Fruit fly (Drosophila melanogaster) S2 (cell line): ENCODE measurements around the gene CG34327.

ENCODE experiments used
- CG8478 ChIP-seq: fragments of >200 bp; optimal IDR thresholded peaks from 2 replicates; lab custom pipeline; 2018
- CTCF ChIP-seq, 2 experiments: fragments of >200 bp; optimal IDR thresholded peaks; 2 replicates each; lab custom pipeline; 2018

CG34327 gene

DNA sequence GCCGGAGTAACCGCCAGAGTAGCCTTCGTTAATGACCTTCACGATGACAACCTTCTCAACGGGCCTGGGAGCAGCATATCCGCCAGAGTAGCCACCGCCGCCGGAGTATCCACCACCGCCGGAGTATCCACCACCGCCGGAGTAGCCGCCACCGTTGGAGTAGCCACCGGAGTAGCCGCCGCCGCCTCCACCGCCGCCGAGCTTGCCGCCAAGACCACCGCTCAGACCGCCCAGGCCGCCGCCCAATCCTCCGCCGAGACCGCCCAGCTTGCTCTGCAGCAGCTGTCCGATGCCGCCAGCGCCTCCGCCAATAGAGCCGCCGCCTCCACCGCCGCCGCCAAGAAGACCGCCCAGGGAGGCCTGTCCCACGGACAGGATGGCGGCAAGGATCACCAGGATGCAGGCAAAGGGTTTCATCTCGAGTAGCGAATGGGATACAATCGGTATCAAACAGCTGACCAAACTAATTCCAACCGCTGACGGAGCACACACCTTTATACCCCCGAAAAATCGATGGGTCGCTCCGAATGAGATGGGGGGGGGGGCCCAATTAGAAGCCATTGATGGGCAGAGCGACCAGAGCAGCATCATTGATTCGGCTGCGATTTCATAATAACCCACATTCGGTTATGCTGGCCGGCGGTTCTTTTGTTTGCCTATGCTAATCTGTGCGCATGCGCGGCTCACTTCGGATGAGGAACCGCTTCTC lies 2.5 kb upstream of the CG34327 start:
- TF ChIP-seq CG8478 (lab: Kevin White, UChicago) = no peak
- no peak for TF ChIP-seq CTCF (optimal IDR thresholded peaks at IDR 0.05; lab: Kevin White, UChicago)

DNA sequence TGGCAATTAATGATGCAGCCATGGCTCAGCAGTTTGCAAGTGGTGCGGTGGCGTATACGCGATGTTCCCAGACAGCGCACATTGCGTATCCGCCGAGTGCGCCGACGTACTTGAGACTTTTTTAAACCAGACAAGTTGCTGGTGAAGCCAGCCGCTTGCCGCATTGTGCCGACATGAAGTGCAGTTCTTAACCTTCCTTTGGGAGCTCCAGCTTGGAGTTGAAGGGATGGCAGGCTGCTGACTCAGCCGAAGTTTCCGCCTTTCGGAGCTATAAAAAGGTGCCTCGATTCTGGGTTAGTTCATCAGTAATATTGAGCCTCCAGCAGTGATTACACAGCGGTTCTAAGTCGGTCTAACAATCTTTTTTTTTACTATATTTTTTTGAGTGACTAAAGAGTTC lies 2.5 kb downstream of the CG34327 start, which contains the start of gene CG5172:
TSS of gene CG5172 (plus strand) at position 301 of the 400 bp plus-strand sequence.
- no peak for TF ChIP-seq CTCF (optimal IDR thresholded peaks at IDR 0.05; lab: Kevin White, UChicago)
- TF ChIP-seq CG8478 (lab: Kevin White, UChicago) = no peak

DNA sequence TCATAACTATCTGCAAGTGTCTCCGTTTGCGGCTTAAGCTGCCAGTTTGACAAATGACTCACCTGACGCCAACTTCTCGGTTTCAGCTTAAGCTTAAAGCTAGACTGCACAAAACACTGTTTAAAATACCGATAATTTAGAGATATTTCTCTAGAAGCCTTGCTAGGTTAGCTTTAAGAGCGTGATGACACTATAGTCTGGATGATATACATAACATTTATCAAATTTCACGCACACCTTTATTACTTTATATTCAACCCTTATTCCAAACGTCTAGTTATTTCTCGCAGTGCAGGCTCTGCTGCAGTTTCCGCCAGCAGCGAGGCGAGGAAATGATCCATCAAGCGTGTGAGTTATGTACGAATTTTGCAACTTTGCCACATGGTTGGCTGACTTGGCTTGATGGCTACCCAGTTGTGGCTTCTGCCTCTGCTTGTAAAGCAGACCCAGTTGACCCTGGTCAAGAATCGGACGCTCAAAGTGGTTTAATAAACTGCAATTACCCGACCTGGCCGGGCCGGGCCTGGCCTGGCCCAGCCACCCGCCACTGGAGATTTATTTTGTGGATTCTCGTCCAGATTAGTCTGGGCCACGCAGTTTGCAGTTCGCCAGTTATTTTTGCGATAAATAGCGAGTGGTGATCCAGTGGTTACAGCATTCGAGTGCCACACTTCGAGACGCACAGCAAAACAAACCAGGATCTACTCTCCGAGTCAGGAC lies 5.2 kb downstream of the CG34327 start, which contains the start of gene CG12998:
TSS of gene CG12998 (plus strand) at position 436 of the 720 bp plus-strand sequence.
- TF ChIP-seq CG8478 (lab: Kevin White, UChicago) = no peak
- no peak for TF ChIP-seq CTCF (optimal IDR thresholded peaks at IDR 0.05; lab: Kevin White, UChicago)

DNA sequence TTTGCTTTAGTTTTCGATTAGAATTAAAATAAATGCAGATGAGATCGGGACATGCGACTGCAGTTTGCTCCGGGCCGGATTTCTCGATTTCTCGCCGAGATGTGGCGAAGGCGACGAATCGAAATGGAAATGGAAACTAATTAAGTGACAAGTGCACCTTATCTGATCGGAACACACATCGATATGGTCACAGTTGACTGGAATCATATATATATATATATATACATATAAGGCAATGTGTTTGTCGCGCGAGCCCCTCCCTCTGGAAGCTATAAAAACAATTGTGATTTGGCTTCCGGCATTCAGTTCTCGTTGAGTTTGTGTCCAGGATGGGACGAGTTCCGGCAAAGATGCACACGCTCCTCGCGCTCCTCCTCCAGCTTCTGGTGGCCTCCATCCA lies 8.6 kb downstream of the CG34327 start, which contains the start of gene CG5162:
TSS of gene CG5162 (plus strand) at position 301 of the 400 bp plus-strand sequence.
- TF ChIP-seq CG8478 (lab: Kevin White, UChicago) = no peak
- no peak for TF ChIP-seq CTCF (optimal IDR thresholded peaks at IDR 0.05; lab: Kevin White, UChicago)

DNA sequence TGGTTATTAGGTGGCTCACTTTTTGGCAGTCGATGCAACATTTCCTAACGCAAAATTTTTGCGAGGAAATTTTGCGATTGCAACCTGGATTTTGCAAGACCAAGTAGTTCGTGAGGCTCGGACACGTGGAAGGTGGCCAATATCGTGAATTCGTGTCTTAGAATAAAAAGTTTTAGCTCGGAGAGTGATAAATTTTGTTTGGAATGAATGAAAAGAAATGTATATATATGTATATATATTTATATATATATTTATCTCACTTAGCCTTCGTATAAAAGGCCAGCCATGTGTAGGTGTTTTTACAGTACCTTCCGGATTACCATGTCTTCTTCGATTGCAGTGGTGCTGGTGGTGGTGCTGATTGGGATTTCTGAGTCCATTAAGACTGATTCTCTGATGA lies 11.6 kb downstream of the CG34327 start, which contains the start of gene CG18258:
TSS of gene CG18258 (plus strand) at position 301 of the 400 bp plus-strand sequence.
- TF ChIP-seq CG8478 (lab: Kevin White, UChicago) = no peak
- no peak for TF ChIP-seq CTCF (optimal IDR thresholded peaks at IDR 0.05; lab: Kevin White, UChicago)

DNA sequence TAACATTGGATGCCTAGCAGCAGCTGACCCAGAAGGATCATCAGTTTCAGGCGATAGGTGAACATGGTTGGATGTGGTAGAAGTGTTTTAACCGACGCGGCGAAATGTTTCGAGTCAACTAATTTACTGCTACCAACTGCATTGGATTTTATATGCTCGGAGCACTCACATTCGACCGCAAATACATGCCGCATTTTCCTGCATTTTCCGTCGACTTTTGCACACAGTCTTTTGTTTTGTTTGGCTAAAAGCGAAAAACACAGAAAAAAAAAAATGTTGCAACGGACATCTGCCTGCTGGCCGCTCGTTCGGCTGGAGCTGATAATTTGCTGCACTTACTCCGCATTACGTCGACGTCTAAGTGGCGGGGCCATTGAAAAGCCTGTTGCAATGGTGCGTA lies 13.7 kb downstream of the CG34327 start, which contains the start of gene CG12995:
TSS of gene CG12995 (minus strand) at position 101 of the 400 bp plus-strand sequence.
- TF ChIP-seq CTCF (optimal IDR thresholded peaks at IDR 0.05; lab: Kevin White, UChicago) (no peak), CG8478 (lab: Kevin White, UChicago) (no peak)

DNA sequence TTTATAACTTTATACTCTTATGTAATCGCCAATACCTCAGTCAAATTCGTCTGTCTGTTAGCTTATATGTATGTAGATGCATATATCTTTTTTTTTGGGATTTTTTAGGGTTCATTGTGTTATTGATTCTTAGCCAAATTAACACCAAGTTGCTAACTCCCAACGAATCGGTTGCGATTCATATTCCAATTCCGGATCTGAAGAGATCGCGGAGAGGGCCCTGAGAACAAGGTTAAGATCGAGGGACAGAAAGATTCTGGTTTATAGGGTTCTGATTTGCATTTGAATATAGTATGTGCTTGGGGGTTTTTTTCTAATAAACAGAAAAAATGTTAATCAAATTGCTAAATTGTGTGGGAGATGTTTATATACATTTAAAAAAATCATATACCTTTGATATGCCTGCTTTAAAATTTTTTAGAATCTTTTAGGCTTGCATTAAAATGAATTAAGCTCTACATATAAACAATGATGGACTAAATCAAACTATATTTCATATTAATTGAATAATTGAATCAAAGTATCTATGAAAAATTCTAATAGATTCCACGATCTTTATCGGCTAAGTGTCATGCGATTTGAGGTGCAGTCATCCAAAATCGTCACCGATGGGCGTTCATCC lies 15.6 kb downstream of the CG34327 start, which contains the start of gene CG32563:
TSS of gene CG32563 (plus strand) at position 572 of the 622 bp plus-strand sequence.
- no peak for TF ChIP-seq CTCF (optimal IDR thresholded peaks at IDR 0.05; lab: Kevin White, UChicago)
- no peak for TF ChIP-seq CG8478 (lab: Kevin White, UChicago)

DNA sequence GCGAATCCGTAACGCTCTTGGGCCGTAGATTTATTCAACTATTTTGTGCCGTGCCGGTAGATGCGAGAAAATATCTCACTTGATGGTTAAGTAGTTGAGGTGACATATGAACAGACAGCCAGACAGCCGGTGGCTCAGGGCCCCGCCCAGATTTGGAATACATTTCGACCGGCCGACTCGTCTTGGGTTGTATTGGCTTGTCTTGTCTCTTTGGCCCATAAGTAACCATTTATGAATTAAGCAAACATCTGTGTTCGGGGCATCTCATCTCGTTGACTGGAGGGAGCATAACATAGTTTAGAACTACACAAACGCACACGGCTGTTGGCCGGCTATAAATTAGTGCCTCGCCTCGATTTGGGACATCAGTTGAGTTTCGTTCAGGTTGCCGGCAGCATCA lies 17.6 kb downstream of the CG34327 start, which contains the start of gene CG32564:
TSS of gene CG32564 (plus strand) at position 362 of the 400 bp plus-strand sequence.
- no peak for TF ChIP-seq CTCF (optimal IDR thresholded peaks at IDR 0.05; lab: Kevin White, UChicago)
- no peak for TF ChIP-seq CG8478 (lab: Kevin White, UChicago)

DNA sequence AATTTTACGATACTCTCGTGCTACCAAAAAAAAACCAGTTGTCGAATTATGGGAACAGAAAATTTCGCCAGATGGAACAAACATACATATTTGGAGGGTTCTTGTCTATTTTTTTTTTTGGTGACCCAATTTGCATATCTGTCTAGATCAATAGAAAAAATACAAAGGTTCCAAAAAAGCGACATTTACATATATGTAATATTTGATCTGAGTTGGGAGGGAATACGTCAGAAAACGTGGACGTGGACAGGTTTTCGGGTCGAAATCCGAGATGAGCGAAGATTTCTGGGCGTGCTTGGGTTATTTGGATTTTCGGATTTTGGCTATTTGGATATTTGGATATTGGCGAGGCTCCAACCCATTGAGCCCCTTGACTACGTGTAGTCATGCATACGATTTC lies 18.6 kb downstream of the CG34327 start:
- TF ChIP-seq CTCF (optimal IDR thresholded peaks at IDR 0.05; lab: Kevin White, UChicago) (no peak), CG8478 (lab: Kevin White, UChicago) (no peak)

DNA sequence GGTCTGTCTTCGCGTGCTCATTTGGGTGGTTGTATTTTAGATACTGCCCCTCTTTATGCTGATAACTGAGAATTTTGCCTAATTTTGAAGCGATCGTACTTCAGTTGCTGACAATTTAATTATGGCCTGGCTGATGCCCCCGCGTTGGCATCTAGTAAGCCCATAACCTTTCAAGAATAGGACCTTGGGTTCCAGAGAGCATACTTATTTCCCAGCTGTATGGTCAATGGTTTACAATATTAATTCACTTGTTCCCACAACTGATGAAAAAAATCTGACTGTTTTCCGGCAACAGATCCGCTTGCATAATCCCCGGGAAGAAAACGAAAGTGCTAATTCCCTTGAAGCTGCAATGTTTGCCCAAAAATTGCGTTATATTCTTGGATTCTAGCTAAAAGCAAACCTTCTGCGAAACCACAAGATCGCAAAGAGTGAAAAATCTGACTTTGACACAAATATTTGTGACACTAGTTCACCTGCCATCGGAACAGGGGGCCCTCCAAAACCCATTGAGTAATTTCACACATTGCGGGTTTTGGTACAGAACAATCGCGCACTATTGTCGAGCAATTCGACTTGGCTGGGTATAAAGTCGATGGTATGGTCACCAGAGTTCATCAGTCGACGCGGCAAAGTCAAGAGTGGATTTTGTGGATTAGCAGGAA lies 21.0 kb downstream of the CG34327 start, which contains the start of the genes TTLL1A and CG5070:
TSS of gene TTLL1A (minus strand) at position 101 of the 665 bp plus-strand sequence.
TSS of gene CG5070 (plus strand) at position 615 of the 665 bp plus-strand sequence.
- TF ChIP-seq CTCF (optimal IDR thresholded peaks at IDR 0.05; lab: Kevin White, UChicago) (no peak), CG8478 (lab: Kevin White, UChicago) (no peak)

DNA sequence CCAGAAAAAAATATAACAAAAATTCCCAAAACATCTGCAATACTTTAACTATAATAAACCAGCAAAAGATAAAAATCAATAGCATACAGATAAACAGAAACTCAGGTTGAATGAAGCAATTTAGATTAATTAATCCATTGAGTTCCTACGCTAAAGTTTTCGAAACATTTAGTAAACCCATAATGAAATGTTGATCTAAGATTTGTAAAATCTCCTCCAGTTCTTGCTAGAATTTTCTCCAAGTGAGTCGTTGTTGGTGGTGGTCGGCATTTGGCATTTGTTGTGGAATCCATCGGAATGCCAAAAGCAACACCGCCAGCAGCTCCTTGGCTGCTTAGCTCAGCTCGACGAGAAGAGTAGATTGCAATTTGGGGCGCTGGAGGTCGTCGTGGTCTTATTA lies 35.4 kb downstream of the CG34327 start:
- no peak for TF ChIP-seq CTCF (optimal IDR thresholded peaks at IDR 0.05; lab: Kevin White, UChicago)

DNA sequence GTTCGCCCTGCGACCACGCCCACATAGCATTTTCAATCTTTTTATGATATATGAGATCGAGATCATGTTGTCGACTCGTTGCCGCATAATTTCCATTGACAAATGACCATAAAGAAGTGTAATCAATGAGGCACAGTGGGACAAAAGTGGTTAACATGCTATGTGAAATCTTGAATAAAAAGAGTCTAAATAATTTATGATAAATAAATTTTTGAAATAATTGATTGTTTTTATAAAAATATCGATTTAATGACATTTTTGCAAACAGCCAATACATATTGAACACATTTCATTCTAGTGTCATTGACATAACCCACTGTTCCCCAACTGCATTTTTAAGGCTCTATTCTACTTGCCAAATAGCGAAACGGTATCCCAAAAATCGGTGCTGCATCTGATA lies 36.1 kb downstream of the CG34327 start:
- TF ChIP-seq CG8478 (lab: Kevin White, UChicago) = no peak
- TF ChIP-seq CTCF (optimal IDR thresholded peaks at IDR 0.05; lab: Kevin White, UChicago) = no peak

DNA sequence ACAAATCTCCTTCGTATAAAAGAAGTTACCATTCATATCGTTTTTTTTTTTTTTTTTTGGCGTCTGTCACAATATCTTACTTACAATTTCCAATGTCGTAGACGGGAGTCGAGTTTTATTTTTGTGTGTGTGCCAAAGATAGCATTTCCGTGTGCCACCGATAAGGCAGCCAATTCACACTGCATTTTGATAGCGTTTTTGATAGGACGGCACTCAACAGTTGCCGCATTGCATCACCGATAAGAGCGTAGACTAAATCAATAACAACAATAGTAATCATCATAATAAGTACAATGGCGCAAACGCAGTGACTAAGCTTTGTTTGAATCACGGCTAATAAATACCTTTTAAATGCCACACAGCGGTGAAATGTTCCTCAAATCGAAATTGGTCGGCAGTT lies 37.2 kb downstream of the CG34327 start:
- TF ChIP-seq CTCF (optimal IDR thresholded peaks at IDR 0.05; lab: Kevin White, UChicago) = no peak
- TF ChIP-seq CG8478 (lab: Kevin White, UChicago) = no peak

DNA sequence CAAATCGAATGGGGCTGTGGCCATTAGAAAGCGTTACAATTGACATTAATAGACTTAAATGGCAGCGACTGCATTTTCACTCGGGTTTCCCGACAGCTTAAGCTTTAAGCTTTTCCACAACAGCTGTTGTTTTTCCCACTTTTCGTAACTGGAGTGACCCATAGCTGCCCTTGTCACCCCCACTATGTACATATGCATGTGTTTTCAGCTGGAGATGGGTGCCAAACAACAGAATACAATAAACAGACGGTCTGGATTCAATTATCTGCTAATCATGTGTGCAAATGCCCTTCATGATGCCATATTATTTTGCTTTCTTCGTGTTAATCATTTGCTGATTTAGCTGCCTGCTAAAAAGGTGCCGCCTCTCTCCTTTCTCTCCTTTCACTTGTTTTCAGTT lies 40.1 kb downstream of the CG34327 start:
- TF ChIP-seq CG8478 (lab: Kevin White, UChicago) (no peak), CTCF (optimal IDR thresholded peaks at IDR 0.05; lab: Kevin White, UChicago) (no peak)
